Worm (Caenorhabditis elegans) whole organism, midembryonic: ENCODE measurements around the gene cpt-1.
A peak's percentile ranks its signal among the peaks of the same experiment; 100 is the strongest.
"Not testable (repeated sequence)": the region's sequence is repeated elsewhere in the genome, so short reads cannot be mapped to it uniquely, and the experiment has no call there.

Experiments
- T22C8.4 ChIP-seq: fragments of 200-800 bp; sonication (Bioruptor generic); IDR thresholded peaks from 2 replicates; pipeline ENCODE4 v1.3.6; 2022; ENCODE audit warnings: missing genetic modification characterization, missing compliant biosample characterization
- cog-1 ChIP-seq: sonication (generic microtip); optimal IDR thresholded peaks from 2 replicates; lab custom pipeline; 2016; ENCODE audit warnings: missing genetic modification characterization, missing compliant biosample characterization
- flt-1 ChIP-seq: fragments of 200-800 bp; sonication (Bioruptor generic); IDR thresholded peaks from 2 replicates; pipeline ENCODE4 v1.3.6; 2022; ENCODE audit warnings: missing genetic modification characterization, missing compliant biosample characterization
- klf-2 ChIP-seq: fragments of 200-800 bp; sonication (Bioruptor generic); conservative IDR thresholded peaks from 2 replicates; pipeline ENCODE4 v1.3.6; 2022; ENCODE audit warnings: missing genetic modification reagents, missing genetic modification characterization, missing compliant biosample characterization
- med-1 ChIP-seq: sonication (generic microtip); optimal IDR thresholded peaks from 2 replicates; lab custom pipeline; 2017; ENCODE audit warnings: missing genetic modification characterization, mild to moderate bottlenecking, missing compliant biosample characterization, antibody characterized with exemption, missing genetic modification reagents; ENCODE audit not compliant: insufficient read depth
- ref-1 ChIP-seq: fragments of 200-800 bp; sonication (Bioruptor generic); conservative IDR thresholded peaks from 2 replicates; pipeline ENCODE4 v1.3.6; 2022; ENCODE audit warnings: missing genetic modification reagents, missing genetic modification characterization, missing compliant biosample characterization
- tab-1 ChIP-seq: fragments of 200-800 bp; sonication (Bioruptor generic); IDR thresholded peaks from 2 replicates; pipeline ENCODE4 v1.3.6; 2022; ENCODE audit warnings: missing genetic modification characterization, missing compliant biosample characterization
- ztf-23 ChIP-seq: fragments of 200-800 bp; sonication (Bioruptor generic); IDR thresholded peaks from 2 replicates; pipeline ENCODE4 v1.3.6; 2022; ENCODE audit warnings: missing genetic modification reagents, missing genetic modification characterization, missing compliant biosample characterization
- ztf-29 ChIP-seq: fragments of 200-800 bp; sonication (Bioruptor generic); IDR thresholded peaks from 2 replicates; pipeline ENCODE4 v1.3.6; 2022; ENCODE audit warnings: missing genetic modification reagents, missing genetic modification characterization, missing compliant biosample characterization

The cpt-1 gene

DNA sequence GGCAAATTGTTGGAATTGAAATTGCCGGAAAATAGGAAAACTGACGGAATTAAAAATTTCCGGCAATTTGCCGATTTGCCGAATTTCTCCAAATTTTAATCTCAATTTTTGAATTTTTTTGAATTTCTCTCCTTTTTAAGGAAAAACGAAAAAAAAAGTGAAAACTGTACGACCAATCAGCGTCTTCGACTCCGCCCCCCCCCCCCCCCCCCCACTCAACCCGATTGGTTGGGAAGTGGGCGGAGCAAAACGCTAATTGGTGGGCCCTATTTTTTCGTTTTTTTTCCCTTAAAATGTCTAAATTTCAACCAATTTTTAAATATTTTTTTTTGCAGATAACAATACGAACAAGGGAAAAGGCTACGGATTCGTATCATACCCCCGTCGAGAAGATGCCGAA lies 26.3 kb downstream of the cpt-1 start:
- TF ChIP-seq T22C8.4 (no peak), tab-1 (no peak), ref-1 (no peak), flt-1 (GFP tag; lab: Robert Waterston, UW) (no peak), med-1 (GFP tag; lab: Kevin White, UChicago) (no peak)

DNA sequence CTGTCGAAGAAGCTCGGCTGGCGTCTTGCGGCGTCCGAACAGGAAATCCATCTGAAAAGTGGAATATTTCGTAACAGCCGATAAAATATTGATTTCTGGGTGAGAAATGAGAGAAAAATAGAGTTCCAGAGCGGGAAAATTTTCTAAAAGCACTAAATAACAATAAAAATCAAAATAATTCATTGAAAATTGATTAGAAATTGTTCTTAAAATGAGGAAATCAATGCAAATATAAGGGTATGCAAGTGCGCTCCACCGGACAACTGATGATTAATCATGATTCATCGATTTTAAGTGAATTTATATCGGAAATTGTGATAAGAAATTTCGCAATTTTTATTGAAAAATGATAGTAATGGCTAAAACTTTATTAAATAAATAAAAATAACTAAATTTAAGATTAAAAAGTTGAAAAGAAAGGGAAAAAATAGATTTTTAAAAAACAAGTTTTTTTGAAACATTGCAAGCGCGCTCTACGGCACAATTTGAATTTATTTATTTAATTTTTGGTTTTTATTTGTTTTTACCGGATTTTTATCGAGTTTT lies 28.0 kb downstream of the cpt-1 start, which contains the start of the genes vps-2 and tiar-2:
Gene vps-2, minus strand, starts transcription at position 51 of the 546 bp plus-strand sequence.
Gene tiar-2, plus strand, starts transcription at position 520 of the 546 bp plus-strand sequence.
- TF ChIP-seq ref-1: no peak
- TF ChIP-seq ztf-23 (GFP tag; lab: Robert Waterston, UW): no peak
- peak; percentile 52; the same call in 1 of the 2 replicates for TF ChIP-seq T22C8.4
- TF ChIP-seq tab-1: no peak
- TF ChIP-seq klf-2 (GFP tag; lab: Robert Waterston, UW): no peak
- no peak for TF ChIP-seq med-1 (GFP tag; lab: Kevin White, UChicago)
- no peak for TF ChIP-seq cog-1 (tag; lab: Kevin White, UChicago)
- no peak for TF ChIP-seq ztf-29 (GFP tag; lab: Robert Waterston, UW)
- no peak for TF ChIP-seq flt-1 (GFP tag; lab: Robert Waterston, UW)

DNA sequence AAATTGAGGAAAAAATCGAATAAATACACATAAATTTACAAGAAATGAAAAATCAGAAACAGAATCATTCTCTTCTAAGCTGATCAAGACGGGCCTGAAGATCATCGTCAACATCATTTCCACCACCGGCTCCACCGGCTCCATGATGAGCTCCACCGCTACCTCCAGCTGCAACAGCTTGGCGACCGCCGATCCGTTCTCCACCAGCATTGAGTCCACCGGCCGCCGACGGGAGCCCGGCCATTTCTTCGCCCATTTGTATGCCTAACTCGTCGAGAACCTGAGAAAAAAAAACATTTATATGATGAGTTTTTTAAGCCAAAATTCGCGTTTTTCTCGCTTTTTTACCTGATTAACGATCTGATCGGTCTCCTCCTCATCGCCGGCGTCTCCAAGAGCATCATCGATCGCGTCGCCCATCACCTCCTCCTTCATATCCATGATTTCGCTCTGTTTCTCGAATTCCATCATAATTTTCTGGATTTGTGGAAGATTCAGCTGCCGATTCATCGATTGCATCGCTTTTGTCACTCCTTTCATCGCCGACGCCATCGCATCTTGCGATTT lies 28.9 kb downstream of the cpt-1 start:
- TF ChIP-seq klf-2 (GFP tag; lab: Robert Waterston, UW) (no peak), T22C8.4 (no peak), med-1 (GFP tag; lab: Kevin White, UChicago) (no peak), flt-1 (GFP tag; lab: Robert Waterston, UW) (no peak), ztf-29 (GFP tag; lab: Robert Waterston, UW) (no peak), ref-1 (no peak), ztf-23 (GFP tag; lab: Robert Waterston, UW) (no peak), tab-1 (no peak), cog-1 (tag; lab: Kevin White, UChicago) (no peak)

DNA sequence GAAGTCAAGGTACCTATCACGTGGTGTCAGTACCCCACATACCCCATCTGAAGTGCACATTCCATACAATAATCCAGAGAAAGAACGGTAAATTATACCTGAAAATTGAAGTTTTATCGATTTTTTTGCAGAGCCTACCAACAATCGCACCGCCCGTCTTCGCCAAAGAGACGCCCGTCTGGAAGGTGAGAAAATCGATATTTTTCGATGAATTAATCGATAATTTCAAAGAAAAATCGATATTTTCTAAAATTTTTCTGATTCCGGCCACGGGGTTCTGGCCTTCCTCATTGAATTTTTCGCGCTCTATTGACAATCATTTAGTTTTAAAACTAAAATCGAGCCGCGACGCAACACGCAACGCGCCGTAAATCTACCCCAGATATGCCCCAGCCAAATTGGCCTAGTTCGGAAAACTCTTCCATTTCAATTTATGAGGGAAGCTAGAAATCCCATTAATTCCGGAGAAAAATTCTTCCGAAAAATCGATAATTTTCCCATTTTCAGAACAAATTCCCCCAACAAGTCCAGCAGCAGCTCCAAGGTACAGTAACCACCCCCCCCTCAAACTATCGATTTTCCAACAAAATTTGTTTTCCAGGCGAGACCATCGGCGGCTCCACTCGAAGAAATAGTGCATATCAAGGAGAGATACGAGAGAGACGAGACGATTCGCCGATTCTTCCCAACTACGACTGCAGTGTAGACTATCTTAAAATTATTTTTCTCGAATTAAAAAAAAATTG lies 29.6 kb downstream of the cpt-1 start:
- no peak for TF ChIP-seq ztf-23 (GFP tag; lab: Robert Waterston, UW)
- TF ChIP-seq T22C8.4: peak; percentile 60
- no peak for TF ChIP-seq klf-2 (GFP tag; lab: Robert Waterston, UW)
- no peak for TF ChIP-seq med-1 (GFP tag; lab: Kevin White, UChicago)
- TF ChIP-seq ref-1: no peak
- TF ChIP-seq ztf-29 (GFP tag; lab: Robert Waterston, UW): no peak
- no peak for TF ChIP-seq tab-1
- TF ChIP-seq cog-1 (tag; lab: Kevin White, UChicago): no peak

DNA sequence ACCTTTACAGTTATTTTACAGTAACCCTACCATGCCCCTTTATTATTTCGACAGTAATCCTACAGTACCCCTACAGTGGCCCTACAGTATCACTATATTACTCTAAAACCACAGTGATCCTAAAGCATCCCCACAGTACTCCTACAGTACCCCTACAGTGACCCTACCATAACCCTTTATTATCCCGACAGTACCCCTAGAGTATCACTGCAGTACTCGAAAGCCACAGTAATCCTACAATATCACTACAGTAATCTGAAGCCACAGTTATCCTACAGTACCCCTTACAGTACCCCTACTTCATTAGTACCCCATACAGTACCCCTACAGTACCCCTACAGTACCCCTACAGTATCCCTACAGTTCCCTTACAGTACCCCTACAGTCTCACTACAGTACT lies 31.8 kb downstream of the cpt-1 start:
- TF ChIP-seq ztf-29 (GFP tag; lab: Robert Waterston, UW): no peak
- TF ChIP-seq tab-1: no peak
- no peak for TF ChIP-seq flt-1 (GFP tag; lab: Robert Waterston, UW)
- no peak for TF ChIP-seq med-1 (GFP tag; lab: Kevin White, UChicago)
- TF ChIP-seq klf-2 (GFP tag; lab: Robert Waterston, UW): no peak
- no peak for TF ChIP-seq cog-1 (tag; lab: Kevin White, UChicago)
- TF ChIP-seq ref-1: no peak
- TF ChIP-seq ztf-23 (GFP tag; lab: Robert Waterston, UW): no peak
- no peak for TF ChIP-seq T22C8.4

DNA sequence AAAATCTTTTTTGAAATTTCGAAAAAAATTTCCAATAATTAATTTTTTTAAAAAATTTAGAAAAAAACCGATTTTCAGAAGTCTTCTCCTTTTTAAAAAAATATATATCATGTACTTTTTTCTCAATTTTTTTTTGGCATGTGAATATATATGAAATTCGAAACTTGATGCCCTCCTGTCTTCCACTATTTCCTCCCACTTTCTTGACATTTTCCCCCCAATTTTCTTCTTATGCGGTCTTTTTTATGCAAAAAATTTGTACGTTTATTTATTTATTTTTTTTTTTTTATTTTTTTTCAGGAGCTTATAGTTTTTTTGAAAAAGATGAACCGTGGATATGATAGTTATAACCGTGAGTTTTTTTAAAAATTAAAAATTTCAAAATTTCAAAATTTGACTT lies 35.8 kb downstream of the cpt-1 start, which contains the start of gene cnp-2:
Gene cnp-2, plus strand, starts transcription at position 301 of the 400 bp plus-strand sequence.
- TF ChIP-seq flt-1 (GFP tag; lab: Robert Waterston, UW) (no peak), tab-1 (no peak), ref-1 (no peak), cog-1 (tag; lab: Kevin White, UChicago) (no peak), ztf-23 (GFP tag; lab: Robert Waterston, UW) (no peak), med-1 (GFP tag; lab: Kevin White, UChicago) (no peak), klf-2 (GFP tag; lab: Robert Waterston, UW) (no peak), T22C8.4 (no peak), ztf-29 (GFP tag; lab: Robert Waterston, UW) (no peak)

DNA sequence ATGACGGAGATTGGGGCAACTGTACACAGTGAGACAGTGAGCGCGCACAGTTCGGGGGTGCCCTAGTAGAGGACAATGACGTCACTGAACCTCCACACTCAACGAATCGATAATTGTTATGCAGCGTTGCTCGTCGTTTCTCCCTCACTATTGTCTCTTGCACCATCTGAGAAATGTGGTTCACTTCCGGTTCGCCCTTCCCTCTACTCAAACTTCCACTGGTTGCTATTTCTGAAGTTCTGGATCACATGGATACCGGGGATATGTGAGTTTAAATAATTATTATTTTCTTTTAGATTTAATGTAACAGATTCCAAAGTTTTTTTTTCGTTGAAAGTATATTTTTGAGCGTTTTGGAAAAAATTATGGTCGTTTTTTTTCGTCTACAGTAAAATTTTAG lies 40.1 kb downstream of the cpt-1 start, which contains the start of the genes Y46G5A.7 and Y46G5A.8:
Gene Y46G5A.7, minus strand, starts transcription at position 153 of the 400 bp plus-strand sequence.
Gene Y46G5A.8, plus strand, starts transcription at position 159 of the 400 bp plus-strand sequence.
- TF ChIP-seq cog-1 (tag; lab: Kevin White, UChicago): no peak
- TF ChIP-seq T22C8.4: peak; percentile 58; the same call in 1 of the 2 replicates
- TF ChIP-seq klf-2 (GFP tag; lab: Robert Waterston, UW): no peak
- TF ChIP-seq med-1 (GFP tag; lab: Kevin White, UChicago): no peak
- TF ChIP-seq ref-1: no peak
- no peak for TF ChIP-seq tab-1

DNA sequence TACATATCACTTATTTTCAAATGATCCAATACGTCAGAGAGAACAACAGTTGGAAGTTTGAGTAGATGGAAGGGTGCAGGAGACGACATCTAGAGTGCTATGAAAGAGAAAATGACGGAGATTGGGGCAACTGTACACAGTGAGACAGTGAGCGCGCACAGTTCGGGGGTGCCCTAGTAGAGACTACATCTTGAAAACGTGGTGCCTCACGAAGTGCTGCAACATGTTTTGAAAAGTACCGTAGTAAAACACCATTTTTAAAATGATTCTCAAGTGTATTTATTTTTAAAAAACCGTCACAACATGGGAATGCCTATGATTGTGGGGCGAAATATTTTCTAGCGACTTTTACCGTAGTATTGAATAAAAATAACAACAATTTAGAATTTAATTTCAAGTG lies 42.5 kb downstream of the cpt-1 start, which contains the start of gene Y46G5A.39:
Gene Y46G5A.39, minus strand, starts transcription at position 101 of the 400 bp plus-strand sequence.
- not testable (repeated sequence) for TF ChIP-seq ztf-29 (GFP tag; lab: Robert Waterston, UW); ref-1; med-1 (GFP tag; lab: Kevin White, UChicago)

DNA sequence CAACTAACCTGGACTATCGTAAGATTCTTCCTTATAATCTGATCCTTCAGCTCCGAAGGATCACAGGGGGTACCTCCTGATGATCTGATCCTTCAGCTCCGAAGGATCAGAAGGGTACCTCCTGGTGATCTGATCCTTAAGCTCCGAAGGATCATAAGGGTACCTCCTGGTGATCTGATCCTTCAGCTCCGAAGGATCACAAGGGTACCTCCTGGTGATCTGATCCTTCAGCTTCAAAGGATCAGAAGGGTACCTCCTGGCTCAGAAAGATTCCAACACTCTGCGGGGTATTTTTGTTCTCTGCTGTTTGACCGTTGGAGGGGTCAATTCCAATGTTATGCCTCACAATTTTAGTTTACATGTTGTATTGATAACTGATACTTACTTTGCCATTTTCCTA lies 46.5 kb downstream of the cpt-1 start:
- TF ChIP-seq tab-1: 0 out of 2 replicates have a peak, but pooled peaks have one; percentile 63
